Worm (Caenorhabditis elegans) whole organism, dauer: Measurements from ENCODE around the gene ZK177.9.

ENCODE experiments used
- unc-62 ChIP-seq: sonication (generic microtip); optimal IDR thresholded peaks from 2 replicates; lab custom pipeline; 2017; ENCODE audit warnings: missing biosample characterization, missing genetic modification reagents, missing genetic modification characterization

Gene ZK177.9

ce11 chrII:5511417-5512353 is 5.9 kb downstream of the ZK177.9 start:
- no peak for TF ChIP-seq unc-62 (GFP tag; lab: Kevin White, UChicago)

- TF ChIP-seq unc-62 (GFP tag; lab: Kevin White, UChicago): no peak
Measured at ce11 chrII:5505820-5506287, 11.7 kb downstream of the ZK177.9 start, which contains the start of gene npp-24. Gene npp-24 (plus strand): TSS chrII:5505870.

DNA sequence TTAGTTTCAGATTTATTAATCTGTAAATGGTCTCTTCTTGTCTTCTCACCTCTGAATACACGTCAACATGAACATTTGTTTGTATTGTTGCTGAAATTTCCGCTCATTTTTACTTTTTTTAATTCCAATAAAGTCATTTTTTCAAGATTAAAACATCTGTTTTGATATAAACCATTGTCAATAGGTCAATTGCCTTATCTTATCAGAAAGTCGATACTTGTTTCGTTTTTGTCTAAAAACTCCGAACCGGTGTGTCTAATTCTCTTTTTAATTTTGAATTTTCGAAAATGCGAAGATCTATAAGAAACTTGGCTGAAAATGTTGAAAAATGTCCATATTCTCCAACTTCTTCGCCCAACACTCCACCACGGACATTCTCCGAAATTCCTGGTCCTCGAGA is 13.8 kb downstream of the ZK177.9 start, which contains the start of gene cyp-44A1:
Gene cyp-44A1 (plus strand): TSS at position 285 of the 400 bp plus-strand sequence.
- no peak for TF ChIP-seq unc-62 (GFP tag; lab: Kevin White, UChicago)

- TF ChIP-seq unc-62 (GFP tag; lab: Kevin White, UChicago): no peak
Measured at ce11 chrII:5500986-5501657, 16.4 kb downstream of the ZK177.9 start, which contains the start of gene F12A10.8. Gene F12A10.8 (minus strand): TSS chrII:5501064.

- TF ChIP-seq unc-62 (GFP tag; lab: Kevin White, UChicago): no peak
Measured at ce11 chrII:5500470-5500869, 17.1 kb downstream of the ZK177.9 start, which contains the start of gene fzy-1. Gene fzy-1 (plus strand): TSS chrII:5500770.

DNA sequence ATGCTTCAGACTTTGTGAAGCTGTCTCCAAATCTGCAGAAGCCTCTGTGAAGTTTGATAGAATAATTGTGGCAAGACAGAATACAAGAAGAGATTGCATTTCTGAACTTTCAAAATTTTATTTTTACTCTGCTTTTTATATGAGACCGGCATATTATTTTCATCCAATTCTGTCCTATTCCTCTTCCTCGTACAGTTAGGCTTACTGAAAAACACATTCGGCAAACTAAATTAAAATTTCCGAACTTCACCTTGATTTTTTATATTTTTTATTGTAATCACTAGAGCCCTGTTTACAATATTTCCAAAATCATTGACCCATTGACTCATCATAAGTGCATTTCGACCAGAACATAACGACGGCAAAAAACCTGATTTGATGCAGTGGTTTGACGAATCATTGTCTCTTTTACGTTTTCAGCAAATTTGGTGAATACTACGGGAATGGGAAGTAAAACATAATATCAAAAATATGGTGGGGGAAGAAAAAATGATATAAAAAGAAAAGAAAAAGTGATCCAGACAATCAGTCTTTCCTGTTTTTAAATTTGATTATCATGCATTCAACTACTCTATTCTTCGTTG is 19.3 kb downstream of the ZK177.9 start, which contains the start of the genes suex-1 and F12A10.9:
Gene suex-1 (minus strand): TSS at position 101 of the 584 bp plus-strand sequence.
Gene F12A10.9 (plus strand): TSS at position 534 of the 584 bp plus-strand sequence.
- no peak for TF ChIP-seq unc-62 (GFP tag; lab: Kevin White, UChicago)

DNA sequence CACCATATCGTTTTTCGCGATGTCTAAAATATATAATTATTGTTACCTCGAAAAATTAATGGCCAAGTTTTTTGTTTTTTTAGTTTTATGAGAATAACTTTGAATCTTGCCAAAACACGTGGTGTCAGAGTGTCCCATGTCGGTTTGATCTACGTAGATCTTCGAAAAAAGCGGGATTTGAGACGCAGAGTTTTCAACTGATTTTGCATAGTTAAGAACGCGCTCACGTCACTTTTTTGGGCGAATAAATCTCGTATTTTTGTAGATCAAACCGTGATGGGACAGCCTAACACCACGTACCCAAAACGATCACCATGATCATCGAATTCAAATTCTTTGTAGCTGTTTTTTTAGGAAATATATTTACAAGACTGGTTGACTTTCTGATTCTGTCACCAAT is 20.0 kb downstream of the ZK177.9 start:
- no peak for TF ChIP-seq unc-62 (GFP tag; lab: Kevin White, UChicago)

ce11 chrII:5496375-5496774 is 21.2 kb downstream of the ZK177.9 start, which contains the start of gene F12A10.1:
Gene F12A10.1 (plus strand): TSS chrII:5496540.
- TF ChIP-seq unc-62 (GFP tag; lab: Kevin White, UChicago): no peak

- TF ChIP-seq unc-62 (GFP tag; lab: Kevin White, UChicago): no peak
Measured at ce11 chrII:5494405-5494804, 23.1 kb downstream of the ZK177.9 start, which contains the start of gene F12A10.6. Gene F12A10.6 (minus strand): TSS chrII:5494505.

DNA sequence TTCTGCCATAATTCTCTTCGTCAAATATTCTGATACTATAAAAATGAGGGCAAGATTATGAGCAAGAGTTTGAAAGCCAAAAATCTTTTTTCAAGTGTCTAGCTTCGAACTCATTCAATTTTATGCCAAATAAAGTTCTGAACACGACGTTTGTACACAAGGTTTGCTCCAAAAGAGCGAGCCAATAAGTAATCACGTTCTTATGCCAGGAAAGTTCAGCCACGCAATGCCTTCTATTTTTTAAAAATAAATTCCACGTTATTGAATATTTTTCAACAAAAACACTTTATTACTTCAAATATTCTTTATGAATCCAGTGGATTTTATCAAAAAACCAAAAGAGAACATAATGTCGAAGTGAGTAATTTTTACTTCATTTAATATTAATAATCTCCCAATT is 29.7 kb downstream of the ZK177.9 start, which contains the start of gene nep-5:
Gene nep-5 (plus strand): TSS at position 301 of the 400 bp plus-strand sequence.
- TF ChIP-seq unc-62 (GFP tag; lab: Kevin White, UChicago): no peak

ce11 chrII:5481982-5482381 is 35.6 kb downstream of the ZK177.9 start, which contains the start of gene cal-8:
Gene cal-8 (minus strand): TSS chrII:5482041.
- no peak for TF ChIP-seq unc-62 (GFP tag; lab: Kevin White, UChicago)

- TF ChIP-seq unc-62 (GFP tag; lab: Kevin White, UChicago): no peak
Measured at ce11 chrII:5478318-5478717, 39.2 kb downstream of the ZK177.9 start, which contains the start of gene F56D1.1. Gene F56D1.1 (plus strand): TSS chrII:5478618.

ce11 chrII:5474946-5475345 is 42.6 kb downstream of the ZK177.9 start, which contains the start of gene ilcr-2:
Gene ilcr-2 (plus strand): TSS chrII:5475246.
- TF ChIP-seq unc-62 (GFP tag; lab: Kevin White, UChicago): no peak

DNA sequence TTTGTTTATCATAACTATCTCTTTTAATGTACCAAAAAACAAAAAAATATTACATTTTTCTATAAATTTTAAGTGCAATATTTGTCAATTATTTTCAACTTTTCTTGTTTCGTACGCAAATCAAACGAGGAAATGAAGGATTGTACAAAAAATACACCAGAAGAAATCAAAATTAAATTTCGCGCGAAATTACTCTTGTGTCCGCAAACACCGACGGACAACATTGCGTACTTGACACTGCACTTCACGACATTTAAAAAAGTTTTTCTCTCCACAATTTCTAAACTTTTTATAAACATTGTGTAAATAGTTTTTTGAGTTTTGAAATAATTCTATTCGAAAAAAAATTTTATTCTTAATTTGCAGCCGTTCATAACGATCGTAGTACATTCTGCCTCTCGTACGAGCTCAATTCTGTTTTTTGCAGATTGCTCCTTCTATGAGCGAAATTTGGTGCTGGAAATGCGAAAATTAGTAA is 43.6 kb downstream of the ZK177.9 start, which contains the start of gene mrps-16:
Gene mrps-16 (plus strand): TSS at position 428 of the 478 bp plus-strand sequence.
- TF ChIP-seq unc-62 (GFP tag; lab: Kevin White, UChicago): no peak
